Worm (Caenorhabditis elegans) whole organism, mixed stage, embryonic: ENCODE data around the gene Y41D4A.4.

ENCODE experiments used
- bed-3 ChIP-seq: fragments of 200-800 bp; sonication (Bioruptor generic); optimal IDR thresholded peaks from 3 replicates; lab custom pipeline; 2018; ENCODE audit warnings: mild to moderate bottlenecking, missing genetic modification characterization, moderate library complexity, missing compliant biosample characterization
- ceh-43 ChIP-seq: fragments of 200-800 bp; sonication (Bioruptor generic); optimal IDR thresholded peaks from 2 replicates; lab custom pipeline; 2018; ENCODE audit warnings: mild to moderate bottlenecking, missing genetic modification characterization, moderate library complexity, missing compliant biosample characterization
- ceh-83 ChIP-seq: fragments of 200-800 bp; sonication (Bioruptor generic); optimal IDR thresholded peaks from 2 replicates; lab custom pipeline; 2018; ENCODE audit warnings: mild to moderate bottlenecking, missing genetic modification characterization, missing compliant biosample characterization
- ces-1 ChIP-seq: fragments of 150-350 bp; optimal IDR thresholded peaks from 2 replicates; lab custom pipeline; 2014; ENCODE audit warnings: missing biosample characterization, missing genetic modification reagents, missing genetic modification characterization
- cnd-1 ChIP-seq: fragments of 200-800 bp; sonication (Bioruptor generic); optimal IDR thresholded peaks from 2 replicates; lab custom pipeline; 2018; ENCODE audit warnings: mild to moderate bottlenecking, missing genetic modification characterization, missing compliant biosample characterization
- drap-1 ChIP-seq: fragments of 200-800 bp; sonication (Bioruptor generic); optimal IDR thresholded peaks from 3 replicates; lab custom pipeline; 2018; ENCODE audit warnings: mild to moderate bottlenecking, missing genetic modification characterization, missing compliant biosample characterization
- elt-1 ChIP-seq: sonication (generic microtip); optimal IDR thresholded peaks from 2 replicates; lab custom pipeline; 2017; ENCODE audit warnings: missing genetic modification characterization, mild to moderate bottlenecking, missing compliant biosample characterization, antibody characterized with exemption, moderate library complexity, borderline replicate concordance; ENCODE audit not compliant: insufficient read depth
- flh-1 ChIP-seq: fragments of 200-800 bp; sonication (Bioruptor generic); optimal IDR thresholded peaks from 2 replicates; lab custom pipeline; 2018; ENCODE audit warnings: mild to moderate bottlenecking, missing genetic modification characterization, moderate library complexity, missing compliant biosample characterization
- ham-2 ChIP-seq: fragments of 200-800 bp; sonication (Bioruptor generic); optimal IDR thresholded peaks from 2 replicates; lab custom pipeline; 2018; ENCODE audit warnings: mild to moderate bottlenecking, missing genetic modification characterization, missing compliant biosample characterization
- hlh-1 ChIP-seq: fragments of 150-350 bp; optimal IDR thresholded peaks from 2 replicates; lab custom pipeline; 2014; ENCODE audit warnings: missing biosample characterization, missing genetic modification reagents, missing genetic modification characterization
- lin-13 ChIP-seq: fragments of 150-350 bp; optimal IDR thresholded peaks from 2 replicates; lab custom pipeline; 2014; ENCODE audit warnings: missing biosample characterization, missing genetic modification characterization
- lsy-2 ChIP-seq: fragments of 150-350 bp; optimal IDR thresholded peaks from 2 replicates; lab custom pipeline; 2014; ENCODE audit warnings: missing biosample characterization, missing genetic modification characterization
- nhr-12 ChIP-seq: fragments of 150-350 bp; optimal IDR thresholded peaks from 2 replicates; lab custom pipeline; 2014; ENCODE audit warnings: missing biosample characterization, missing genetic modification characterization
- nhr-237 ChIP-seq: fragments of 150-350 bp; optimal IDR thresholded peaks from 2 replicates; lab custom pipeline; 2014; ENCODE audit warnings: missing biosample characterization, missing genetic modification characterization
- nhr-28 ChIP-seq: fragments of 150-350 bp; optimal IDR thresholded peaks from 2 replicates; lab custom pipeline; 2014; ENCODE audit warnings: missing biosample characterization, missing genetic modification characterization
- pha-4 ChIP-seq: fragments of 150-350 bp; optimal IDR thresholded peaks from 2 replicates; lab custom pipeline; 2018; ENCODE audit warnings: missing biosample characterization, missing genetic modification reagents, missing genetic modification characterization
- sem-2 ChIP-seq: fragments of 200-800 bp; sonication (Bioruptor generic); optimal IDR thresholded peaks from 2 replicates; lab custom pipeline; 2018; ENCODE audit warnings: mild to moderate bottlenecking, missing genetic modification characterization, missing compliant biosample characterization
- snpc-4 ChIP-seq: fragments of 150-350 bp; optimal IDR thresholded peaks from 2 replicates; lab custom pipeline; 2014; ENCODE audit warnings: missing biosample characterization, missing genetic modification characterization
- tbx-8 ChIP-seq: fragments of 200-800 bp; sonication (Bioruptor generic); optimal IDR thresholded peaks from 2 replicates; lab custom pipeline; 2018; ENCODE audit warnings: mild to moderate bottlenecking, missing genetic modification characterization, moderate library complexity, missing compliant biosample characterization
- unc-120 ChIP-seq: sonication (generic microtip); optimal IDR thresholded peaks from 2 replicates; lab custom pipeline; 2017; ENCODE audit warnings: missing genetic modification characterization, missing compliant biosample characterization; ENCODE audit not compliant: poor library complexity, severe bottlenecking
- unc-39 ChIP-seq: fragments of 150-350 bp; optimal IDR thresholded peaks from 2 replicates; lab custom pipeline; 2014; ENCODE audit warnings: missing biosample characterization, missing genetic modification characterization
- unc-62 ChIP-seq: fragments of 150-350 bp; optimal IDR thresholded peaks from 2 replicates; lab custom pipeline; 2014; ENCODE audit warnings: missing biosample characterization, missing genetic modification reagents, missing genetic modification characterization
- zip-8 ChIP-seq: fragments of 150-350 bp; optimal IDR thresholded peaks from 2 replicates; lab custom pipeline; 2014; ENCODE audit warnings: missing biosample characterization, missing genetic modification characterization

The Y41D4A.4 gene

ce11 chrIV:1785156-1785555, 39.4 kb downstream of the Y41D4A.4 start:
- TF ChIP-seq elt-1 (tag; lab: Kevin White, UChicago) = no peak
- TF ChIP-seq nhr-237 (tag; lab: Kevin White, UChicago) = no peak
- no peak for TF ChIP-seq pha-4 (tag; lab: Kevin White, UChicago)
- TF ChIP-seq zip-8 (tag; lab: Kevin White, UChicago) = no peak
- TF ChIP-seq ces-1 (GFP tag; lab: Kevin White, UChicago) = no peak
- TF ChIP-seq unc-62 (GFP tag; lab: Kevin White, UChicago) = no peak
- no peak for TF ChIP-seq ceh-83 (GFP tag; lab: Kevin White, UChicago)
- no peak for TF ChIP-seq hlh-1
- no peak for TF ChIP-seq sem-2 (GFP tag; lab: Kevin White, UChicago)
- TF ChIP-seq bed-3 (GFP tag; lab: Kevin White, UChicago) = no peak
- no peak for TF ChIP-seq flh-1
- TF ChIP-seq snpc-4 (tag; lab: Kevin White, UChicago) = no peak
- TF ChIP-seq, all 35 proteins: peak for 0

ce11 chrIV:1790677-1791076, 44.9 kb downstream of the Y41D4A.4 start:
- no peak for TF ChIP-seq tbx-8
- no peak for TF ChIP-seq ceh-43 (GFP tag; lab: Kevin White, UChicago)
- no peak for TF ChIP-seq unc-62 (GFP tag; lab: Kevin White, UChicago)
- TF ChIP-seq bed-3 (GFP tag; lab: Kevin White, UChicago) = no peak
- no peak for TF ChIP-seq lin-13 (tag; lab: Kevin White, UChicago)
- no peak for TF ChIP-seq snpc-4 (tag; lab: Kevin White, UChicago)
- no peak for TF ChIP-seq ham-2 (GFP tag; lab: Kevin White, UChicago)
- TF ChIP-seq unc-120 (tag; lab: Kevin White, UChicago) = no peak
- TF ChIP-seq nhr-28 (tag; lab: Kevin White, UChicago) = no peak
- no peak for TF ChIP-seq lsy-2
- no peak for TF ChIP-seq pha-4 (tag; lab: Kevin White, UChicago)
- no peak for TF ChIP-seq unc-39 (tag; lab: Kevin White, UChicago)
- no peak for TF ChIP-seq drap-1 (GFP tag; lab: Kevin White, UChicago)
- TF ChIP-seq nhr-12 = no peak

ce11 chrIV:1791775-1792174, 46.0 kb downstream of the Y41D4A.4 start:
- no peak for TF ChIP-seq lsy-2
- TF ChIP-seq hlh-1 = no peak
- no peak for TF ChIP-seq cnd-1 (tag; lab: Kevin White, UChicago)
- no peak for TF ChIP-seq tbx-8
- TF ChIP-seq unc-120 (tag; lab: Kevin White, UChicago) = no peak
- no peak for TF ChIP-seq lin-13 (tag; lab: Kevin White, UChicago)
